Worm (Caenorhabditis elegans) whole organism, late embryonic: ENCODE data around the gene F12A10.6.

Source experiments
- F13H6.1 ChIP-seq: sonication (generic microtip); optimal IDR thresholded peaks from 2 replicates; lab custom pipeline; 2016; ENCODE audit warnings: missing genetic modification characterization, missing compliant biosample characterization
- ama-1 ChIP-seq: fragments of 150-350 bp; optimal IDR thresholded peaks from 2 replicates; lab custom pipeline; 2014
- ceh-9 ChIP-seq: sonication (generic microtip); optimal IDR thresholded peaks from 2 replicates; lab custom pipeline; 2016; ENCODE audit warnings: mild to moderate bottlenecking, missing genetic modification characterization, inconsistent platforms, missing compliant biosample characterization
- fax-1 ChIP-seq: sonication (generic microtip); optimal IDR thresholded peaks from 2 replicates; lab custom pipeline; 2016; ENCODE audit warnings: missing genotype, missing genetic modification characterization, missing compliant biosample characterization
- fkh-10 ChIP-seq: fragments of 150-350 bp; optimal IDR thresholded peaks from 2 replicates; lab custom pipeline; 2014; ENCODE audit warnings: missing biosample characterization, missing genetic modification reagents, missing genetic modification characterization
- hlh-30 ChIP-seq: sonication (generic microtip); optimal IDR thresholded peaks from 2 replicates; lab custom pipeline; 2017; ENCODE audit warnings: antibody characterized with exemption, missing genetic modification characterization, missing compliant biosample characterization; ENCODE audit not compliant: insufficient read depth
- madf-2 ChIP-seq: sonication (generic microtip); optimal IDR thresholded peaks from 2 replicates; lab custom pipeline; 2017; ENCODE audit warnings: missing genetic modification characterization, missing compliant biosample characterization
- pqm-1 ChIP-seq: sonication (generic microtip); optimal IDR thresholded peaks from 2 replicates; lab custom pipeline; 2016; ENCODE audit warnings: missing genetic modification characterization, missing compliant biosample characterization
- sdc-2 ChIP-seq: sonication (generic microtip); optimal IDR thresholded peaks from 2 replicates; lab custom pipeline; 2016; ENCODE audit warnings: missing genotype, missing genetic modification characterization, missing compliant biosample characterization
- syd-9 ChIP-seq: sonication (generic microtip); optimal IDR thresholded peaks from 2 replicates; lab custom pipeline; 2016; ENCODE audit warnings: mild to moderate bottlenecking, missing genetic modification characterization, moderate library complexity, missing compliant biosample characterization
- unc-42 ChIP-seq: sonication (generic microtip); optimal IDR thresholded peaks from 2 replicates; lab custom pipeline; 2016; ENCODE audit warnings: missing genotype, missing genetic modification characterization, missing compliant biosample characterization

ce11 chrII:5537524-5537923, 43.2 kb upstream of the F12A10.6 start, which contains the start of gene C17C3.11:
- TF ChIP-seq pqm-1 (tag; lab: Kevin White, UChicago) (no peak), ama-1 (lab: Kevin White, UChicago) (no peak), fax-1 (tag; lab: Kevin White, UChicago) (no peak), ceh-9 (tag; lab: Kevin White, UChicago) (no peak), madf-2 (tag; lab: Kevin White, UChicago) (no peak), sdc-2 (no peak), fkh-10 (GFP tag; lab: Kevin White, UChicago) (no peak), F13H6.1 (tag; lab: Kevin White, UChicago) (no peak), syd-9 (tag; lab: Kevin White, UChicago) (no peak), hlh-30 (tag; lab: Kevin White, UChicago) (no peak), unc-42 (tag; lab: Kevin White, UChicago) (no peak)
